Worm (Caenorhabditis elegans): Measurements from ENCODE around the gene mab-3.

mab-3 gene

DNA sequence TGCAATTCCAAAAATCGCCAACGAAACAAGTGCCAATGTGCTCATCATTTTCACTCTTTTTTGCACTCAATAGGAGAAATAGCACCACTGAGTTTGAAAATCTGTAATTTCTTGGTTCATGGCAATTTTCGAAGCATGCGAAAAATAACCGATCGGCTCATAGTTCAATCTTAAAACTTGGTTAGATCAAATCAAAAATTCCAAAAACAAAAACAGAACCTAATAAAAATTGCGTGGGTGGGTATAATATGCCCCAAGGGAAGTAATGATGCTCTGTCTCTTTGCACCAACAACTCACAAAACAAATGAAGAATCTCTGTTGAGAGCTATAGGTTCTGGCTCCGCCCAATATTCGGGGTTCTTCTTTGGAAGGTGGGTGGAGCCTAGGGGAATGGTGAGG lies 40.1 kb upstream of the mab-3 start, which contains the start of gene nlp-11:
Gene nlp-11 (minus strand): TSS at position 101 of the 400 bp plus-strand sequence.
- no peak for TF ChIP-seq nhr-237 (tag; optimal IDR thresholded peaks at IDR 0.05)
- TF ChIP-seq C34B4.2 (tag; optimal IDR thresholded peaks at IDR 0.05), result no peak
- TF ChIP-seq xbp-1 (tag; optimal IDR thresholded peaks at IDR 0.05), result no peak
- TF ChIP-seq nhr-90 (tag; optimal IDR thresholded peaks at IDR 0.05; ENCODE audit: poor library complexity), result no peak
- TF ChIP-seq unc-62 (GFP tag; optimal IDR thresholded peaks at IDR 0.05), result no peak
- no peak for TF ChIP-seq hpl-2 (GFP tag; optimal IDR thresholded peaks at IDR 0.05)
- TF ChIP-seq efl-1 (optimal IDR thresholded peaks at IDR 0.05), result no peak
- no peak for TF ChIP-seq efl-1 (GFP tag; optimal IDR thresholded peaks at IDR 0.05 in 1 of 2)
- TF ChIP-seq nhr-77 (tag; optimal IDR thresholded peaks at IDR 0.05), result no peak
- TF ChIP-seq lsy-2 (tag; optimal IDR thresholded peaks at IDR 0.05), result no peak
- no peak for TF ChIP-seq fos-1 (tag; optimal IDR thresholded peaks at IDR 0.05)
- no peak for TF ChIP-seq mab-9 (GFP tag; IDR thresholded peaks at IDR 0.05)
- no peak for TF ChIP-seq elt-2 (tag; optimal IDR thresholded peaks at IDR 0.05)
- TF ChIP-seq hlh-17 (GFP tag; optimal IDR thresholded peaks at IDR 0.05; ENCODE audit: borderline replicate concordance), result no peak
- TF ChIP-seq nhr-19 (GFP tag; conservative IDR thresholded peaks at IDR 0.05), result no peak
- TF ChIP-seq egl-13 (tag; optimal IDR thresholded peaks at IDR 0.05), result no peak
- no peak for TF ChIP-seq nhr-28 (tag; optimal IDR thresholded peaks at IDR 0.05)
- TF ChIP-seq ceh-8 (GFP tag; optimal IDR thresholded peaks at IDR 0.05), result no peak
- TF ChIP-seq isw-1 (GFP tag; IDR thresholded peaks at IDR 0.05), result no peak
- no peak for TF ChIP-seq egl-27 (tag; optimal IDR thresholded peaks at IDR 0.05)
- no peak for TF ChIP-seq lin-35 (GFP tag; optimal IDR thresholded peaks at IDR 0.05)

DNA sequence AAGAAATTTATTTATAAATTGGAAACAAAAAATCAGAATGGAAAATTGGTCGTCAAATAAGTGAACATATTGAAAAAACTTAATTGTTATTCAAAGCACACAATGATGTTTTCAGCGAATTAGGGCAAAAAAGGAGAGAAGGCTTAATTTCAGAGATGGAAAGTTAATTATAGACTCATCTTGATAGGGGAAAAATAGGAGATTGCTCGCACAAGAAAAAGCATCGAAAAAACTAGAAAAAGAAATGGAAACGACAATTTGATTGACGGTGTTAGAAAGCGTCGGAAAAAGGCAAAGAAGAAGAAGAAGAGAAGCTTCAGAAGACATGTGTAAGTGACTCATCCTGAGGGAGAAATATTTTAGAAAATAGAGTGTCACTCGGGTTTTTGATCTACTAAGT lies 36.0 kb upstream of the mab-3 start:
- peak; percentile 46 for TF ChIP-seq lin-14 (GFP tag; optimal IDR thresholded peaks at IDR 0.05)
- no peak for TF ChIP-seq snu-23 (GFP tag; optimal IDR thresholded peaks at IDR 0.05)
- TF ChIP-seq fkh-10 (GFP tag; optimal IDR thresholded peaks at IDR 0.05), result peak; percentile 43

DNA sequence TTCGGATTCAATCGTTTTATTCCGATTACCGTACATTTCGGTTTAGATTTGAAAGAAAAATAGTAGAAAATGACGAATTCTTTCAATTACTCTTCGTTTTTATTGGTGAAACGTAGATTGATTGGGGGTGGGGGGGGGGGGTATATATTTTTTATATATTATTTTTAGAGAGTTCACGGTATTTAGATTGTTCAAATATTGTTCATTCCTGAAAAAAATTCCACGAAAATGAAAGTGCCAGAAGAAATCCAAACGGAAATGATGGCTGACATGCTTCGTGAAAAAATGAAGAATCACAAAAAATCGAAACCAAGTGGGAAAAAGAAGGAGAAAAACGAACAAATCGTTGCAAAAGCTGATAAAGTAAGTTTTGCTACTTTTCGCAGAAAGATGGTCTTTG lies 31.6 kb upstream of the mab-3 start, which contains the start of the genes Y53C12A.8 and Y53C12A.7:
Gene Y53C12A.8 (minus strand): TSS at position 101 of the 400 bp plus-strand sequence.
Gene Y53C12A.7 (plus strand): TSS at position 181 of the 400 bp plus-strand sequence.
- no peak for TF ChIP-seq F16B12.6 (tag; optimal IDR thresholded peaks at IDR 0.05)
- TF ChIP-seq nhr-90 (tag; optimal IDR thresholded peaks at IDR 0.05; ENCODE audit: poor library complexity), result no peak
- TF ChIP-seq hpl-2 (GFP tag; optimal IDR thresholded peaks at IDR 0.05), result no peak
- TF ChIP-seq lin-39 (tag; optimal IDR thresholded peaks at IDR 0.05), result no peak
- no peak for TF ChIP-seq nhr-28 (tag; optimal IDR thresholded peaks at IDR 0.05)
- no peak for TF ChIP-seq nhr-71 (tag; optimal IDR thresholded peaks at IDR 0.05)

DNA sequence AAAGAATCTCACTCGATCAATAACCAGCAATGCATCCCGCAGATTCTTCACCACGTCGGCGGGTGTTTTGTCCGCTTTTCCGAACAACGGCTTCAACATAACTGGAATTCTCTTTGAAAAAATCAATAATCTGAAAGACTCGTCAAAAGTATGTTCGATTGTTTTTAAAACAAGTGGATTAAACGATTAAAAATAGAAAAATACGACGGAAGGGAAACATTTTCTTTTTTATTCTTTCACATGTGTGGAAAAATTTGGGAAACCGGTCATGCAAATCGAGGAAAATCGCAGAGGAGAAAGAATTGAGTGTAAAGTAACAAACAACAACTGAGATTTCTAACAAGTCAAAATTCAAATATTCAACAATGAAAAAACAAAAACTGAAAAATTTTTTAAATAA lies 28.3 kb upstream of the mab-3 start, which contains the start of gene mop-25.2:
Gene mop-25.2 (minus strand): TSS at position 101 of the 400 bp plus-strand sequence.
- TF ChIP-seq efl-1 (optimal IDR thresholded peaks at IDR 0.05) (no peak), efl-1 (GFP tag; optimal IDR thresholded peaks at IDR 0.05 in 1 of 2) (peak in 1 of 2 experiments; percentile 79), hlh-17 (GFP tag; optimal IDR thresholded peaks at IDR 0.05; ENCODE audit: borderline replicate concordance) (no peak)

DNA sequence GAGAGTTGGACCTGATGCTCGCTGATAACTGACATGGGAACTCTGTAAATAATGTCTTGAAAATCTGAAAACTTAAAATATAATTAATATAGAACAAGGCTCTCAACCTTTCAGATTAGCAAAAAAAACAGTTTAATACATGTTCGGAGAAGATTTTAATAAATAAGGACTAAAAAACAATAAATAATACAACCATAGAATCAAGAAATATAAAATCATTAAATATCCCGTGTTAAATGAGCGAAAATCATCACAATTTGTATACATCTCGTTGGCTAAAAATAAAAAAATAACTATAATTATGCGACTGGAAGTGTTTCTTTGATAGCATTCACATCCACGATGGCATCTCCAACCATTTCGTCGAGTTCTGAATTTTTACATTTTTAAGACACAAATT lies 27.2 kb upstream of the mab-3 start, which contains the start of gene Y53C12A.10:
Gene Y53C12A.10 (minus strand): TSS at position 101 of the 400 bp plus-strand sequence.
- TF ChIP-seq Y116A8C.19 (tag; optimal IDR thresholded peaks at IDR 0.05; ENCODE audit: borderline replicate concordance) (no peak), dpl-1 (GFP tag; optimal IDR thresholded peaks at IDR 0.05) (no peak), hlh-17 (GFP tag; optimal IDR thresholded peaks at IDR 0.05; ENCODE audit: borderline replicate concordance) (no peak), sptf-1 (tag; optimal IDR thresholded peaks at IDR 0.05) (no peak), hlh-4 (tag; optimal IDR thresholded peaks at IDR 0.05) (no peak), tbx-2 (tag; optimal IDR thresholded peaks at IDR 0.05) (no peak), ceh-90 (tag; optimal IDR thresholded peaks at IDR 0.05) (no peak), unc-130 (tag; optimal IDR thresholded peaks at IDR 0.05) (no peak), nhr-85 (tag) (no peak), alr-1 (tag; optimal IDR thresholded peaks at IDR 0.05; ENCODE audit: borderline replicate concordance) (no peak), elt-2 (tag; optimal IDR thresholded peaks at IDR 0.05) (no peak), aly-2 (tag; optimal IDR thresholded peaks at IDR 0.05) (no peak), C16A3.4 (tag; optimal IDR thresholded peaks at IDR 0.05) (no peak), rnt-1 (tag; optimal IDR thresholded peaks at IDR 0.05) (no peak), aha-1 (tag; optimal IDR thresholded peaks at IDR 0.05) (no peak), irx-1 (tag; optimal IDR thresholded peaks at IDR 0.05) (no peak), grh-1 (GFP tag; IDR thresholded peaks at IDR 0.05) (no peak), nhr-11 (tag; optimal IDR thresholded peaks at IDR 0.05) (no peak), mab-9 (GFP tag; IDR thresholded peaks at IDR 0.05) (no peak), nhr-12 (tag; optimal IDR thresholded peaks at IDR 0.05) (no peak)
